Fruit fly (Drosophila melanogaster): ENCODE data around the gene Nepl19.

Nepl19 gene

DNA sequence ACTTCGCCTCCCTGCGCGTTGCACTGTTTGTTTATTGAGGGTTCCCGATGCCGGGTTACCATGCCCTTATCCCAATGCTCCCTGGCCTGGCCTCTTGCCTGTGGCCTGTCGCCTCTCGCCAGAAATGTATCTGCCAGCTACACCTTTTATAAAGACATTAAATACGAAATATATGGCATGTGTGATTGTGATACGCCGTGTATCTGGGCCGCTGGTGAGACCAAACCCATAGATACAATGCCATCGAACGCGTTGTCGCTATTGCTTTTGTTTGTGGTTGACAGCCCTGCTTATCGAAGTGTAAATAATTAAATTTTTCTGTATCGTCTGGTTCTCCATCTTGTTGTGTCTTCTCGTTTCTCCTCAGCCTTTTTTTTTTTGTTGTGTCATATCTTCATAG is 19.3 kb downstream of the Nepl19 start (continued):
- peak; percentile 28 for TF ChIP-seq abd-A (tag; optimal IDR thresholded peaks at IDR 0.05)
- TF ChIP-seq sim (GFP tag; IDR thresholded peaks at IDR 0.05) = no peak
- TF ChIP-seq CG4424 (GFP tag; optimal IDR thresholded peaks at IDR 0.05) = no peak
- TF ChIP-seq Mes4 (GFP tag; optimal IDR thresholded peaks at IDR 0.05) = no peak
- peak; percentile 70 for TF ChIP-seq CG7745 (tag; optimal IDR thresholded peaks at IDR 0.05)
- no peak for TF ChIP-seq NFAT (GFP tag; IDR thresholded peaks at IDR 0.05)
- no peak for TF ChIP-seq Spps (tag; optimal IDR thresholded peaks at IDR 0.05)
- no peak for TF ChIP-seq sima (GFP tag; optimal IDR thresholded peaks at IDR 0.05)
- no peak for TF ChIP-seq CG16813 (GFP tag; IDR thresholded peaks at IDR 0.05; ENCODE audit: partially characterized antibody)
- TF ChIP-seq pita (GFP tag; optimal IDR thresholded peaks at IDR 0.05) = no peak
- TF ChIP-seq peb (GFP tag; IDR thresholded peaks at IDR 0.05) = no peak
- TF ChIP-seq lola (GFP tag; optimal IDR thresholded peaks at IDR 0.05) = no peak
- peak; percentile 18 for TF ChIP-seq D (optimal IDR thresholded peaks at IDR 0.05)
- TF ChIP-seq D (GFP tag; optimal IDR thresholded peaks at IDR 0.05) = no peak
- no peak for TF ChIP-seq PHDP (tag; optimal IDR thresholded peaks at IDR 0.05)
- no peak for TF ChIP-seq h (optimal IDR thresholded peaks at IDR 0.05)
- TF ChIP-seq grn (GFP tag; optimal IDR thresholded peaks at IDR 0.05) = peak; percentile 51
- no peak for TF ChIP-seq CG6683 (GFP tag; optimal IDR thresholded peaks at IDR 0.05)
- TF ChIP-seq jigr1 (GFP tag; IDR thresholded peaks at IDR 0.05) = no peak
- no peak for TF ChIP-seq crc (GFP tag; optimal IDR thresholded peaks at IDR 0.05)
- TF ChIP-seq vnd (GFP tag; IDR thresholded peaks at IDR 0.05; ENCODE audit: partially characterized antibody) = no peak
- TF ChIP-seq CG13775 (GFP tag; optimal IDR thresholded peaks at IDR 0.05) = no peak
- no peak for TF ChIP-seq Sin3A (optimal IDR thresholded peaks at IDR 0.05)
- TF ChIP-seq Xbp1 (GFP tag; optimal IDR thresholded peaks at IDR 0.05) = no peak
- TF ChIP-seq jumu (GFP tag; optimal IDR thresholded peaks at IDR 0.05) = no peak
- TF ChIP-seq Ptx1 (GFP tag; IDR thresholded peaks at IDR 0.05) = no peak
- no peak for TF ChIP-seq CG31388 (GFP tag; optimal IDR thresholded peaks at IDR 0.05)
- TF ChIP-seq zf30C (GFP tag; optimal IDR thresholded peaks at IDR 0.05) = no peak
- no peak for TF ChIP-seq Poxn (GFP tag; IDR thresholded peaks at IDR 0.05)
- TF ChIP-seq Med (GFP tag) = peak; percentile 46
- TF ChIP-seq CG32767 (GFP tag; IDR thresholded peaks at IDR 0.05) = no peak
- TF ChIP-seq CG34422 (GFP tag; IDR thresholded peaks at IDR 0.05) = no peak
- no peak for TF ChIP-seq CG2202 (tag; optimal IDR thresholded peaks at IDR 0.05)
- no peak for TF ChIP-seq CG1602 (GFP tag; optimal IDR thresholded peaks at IDR 0.05)
- no peak for TF ChIP-seq CG13624 (GFP tag; optimal IDR thresholded peaks at IDR 0.05)
- TF ChIP-seq ftz-f1 (GFP tag; optimal IDR thresholded peaks at IDR 0.05) = no peak
- no peak for TF ChIP-seq CG4820 (GFP tag; optimal IDR thresholded peaks at IDR 0.05)
- no peak for TF ChIP-seq Hr3 (GFP tag; optimal IDR thresholded peaks at IDR 0.05)
- no peak for TF ChIP-seq CkIIα-i1 (GFP tag; IDR thresholded peaks at IDR 0.05)
- TF ChIP-seq Stat92E (GFP tag; optimal IDR thresholded peaks at IDR 0.05) = no peak
- peak; percentile 9 for TF ChIP-seq sqz (GFP tag; optimal IDR thresholded peaks at IDR 0.05)
- TF ChIP-seq dm (GFP tag; optimal IDR thresholded peaks at IDR 0.05) = no peak
- peak; percentile 53; the same call in 1 of the 3 replicates for TF ChIP-seq CG2199 (GFP tag; IDR thresholded peaks at IDR 0.05)
- no peak for TF ChIP-seq CG9727 (GFP tag; optimal IDR thresholded peaks at IDR 0.05)
- TF ChIP-seq tgo (GFP tag; IDR thresholded peaks at IDR 0.05) = no peak
- no peak for TF ChIP-seq Bgb (GFP tag; IDR thresholded peaks at IDR 0.05; ENCODE audit: partially characterized antibody)

Data from whole organism, embryonic.